Worm (Caenorhabditis elegans) whole organism, L1 larva: ENCODE results near the gene Y50D4A.5.

Experiments used
- ama-1 ChIP-seq: fragments of 150-350 bp; optimal IDR thresholded peaks from 2 replicates; lab custom pipeline; 2014
- efl-1 ChIP-seq, 4 experiments: fragments of 150-350 bp; optimal IDR thresholded peaks in 3 of 4; peaks in 1 of 4; 1 replicate in 1 of 4; 2 replicates in 3 of 4; lab custom pipeline; 2014; ENCODE audit warnings: missing biosample characterization in 2 of 4, missing genetic modification characterization in 2 of 4, missing genetic modification reagents in 2 of 4
- fkh-4 ChIP-seq: sonication (generic microtip); optimal IDR thresholded peaks from 2 replicates; lab custom pipeline; 2016; ENCODE audit warnings: missing compliant biosample characterization, missing genetic modification characterization, borderline replicate concordance
- nhr-28 ChIP-seq: fragments of 150-350 bp; optimal IDR thresholded peaks from 2 replicates; lab custom pipeline; 2014; ENCODE audit warnings: missing biosample characterization, missing genetic modification characterization

DNA sequence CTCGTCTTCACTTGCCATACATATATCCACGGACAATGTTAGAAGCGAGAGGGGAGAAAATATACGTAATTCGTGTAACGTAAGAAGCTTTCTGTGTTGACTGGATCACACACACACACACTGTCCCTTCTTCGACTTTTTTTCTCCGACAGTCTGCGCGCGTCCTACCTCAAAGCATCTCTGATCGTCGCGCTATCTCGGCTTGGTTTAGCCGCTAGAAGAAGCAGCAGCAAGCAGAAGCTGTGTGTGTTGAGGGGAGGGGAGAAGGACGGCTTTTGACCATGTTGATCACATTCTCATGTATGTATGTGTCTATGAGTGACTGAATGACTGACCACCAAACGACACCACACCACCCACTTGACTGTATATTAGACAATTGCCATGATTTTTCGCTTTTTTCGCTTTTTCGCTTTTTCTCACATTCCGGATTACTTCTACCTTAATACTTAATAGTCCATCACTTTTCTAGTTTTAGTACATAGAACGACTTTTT, 42.9 kb upstream of the Y50D4A.5 start, which contains the start of gene T21H3.5:
- TF ChIP-seq nhr-28 (tag; lab: Kevin White, UChicago) (no peak), efl-1 (optimal IDR thresholded peaks at IDR 0.05; lab: Kevin White, UChicago) (no peak), efl-1 (GFP tag; optimal IDR thresholded peaks at IDR 0.05 in 1 of 2; lab: Kevin White, UChicago) (no peak), fkh-4 (tag; lab: Kevin White, UChicago) (no peak), ama-1 (no peak)
